Worm (Caenorhabditis elegans): ENCODE results near the gene ZC443.2.

ce11 chrV:12814022-12814421, 3.0 kb upstream of the ZC443.2 start, which contains the start of gene ZC443.3:
- TF ChIP-seq lsl-1 (GFP tag; optimal IDR thresholded peaks at IDR 0.05) (no peak), unc-62 (GFP tag; optimal IDR thresholded peaks at IDR 0.05) (no peak), ceh-79 (tag; optimal IDR thresholded peaks at IDR 0.05) (no peak), mcd-1 (GFP tag; IDR thresholded peaks at IDR 0.05) (no peak), tbp1 (GFP tag; optimal IDR thresholded peaks at IDR 0.05) (no peak), T07F8.4 (tag; optimal IDR thresholded peaks at IDR 0.05) (no peak), ceh-91 (GFP tag; IDR thresholded peaks at IDR 0.05) (no peak), F39B2.1 (GFP tag; IDR thresholded peaks at IDR 0.05) (no peak), unc-130 (GFP tag; optimal IDR thresholded peaks at IDR 0.05) (no peak), egl-18 (GFP tag; IDR thresholded peaks at IDR 0.05) (no peak), aptf-2 (GFP tag; conservative IDR thresholded peaks at IDR 0.05) (no peak)
